Fruit fly (Drosophila melanogaster) whole organism, pupa: Measurements from ENCODE around the gene CG13737.

Experiments used
- D1 ChIP-seq: fragments of 200-800 bp; sonication (Bioruptor generic); optimal IDR thresholded peaks from 2 replicates; lab custom pipeline; 2018; ENCODE audit warnings: missing biosample characterization, mild to moderate bottlenecking, missing genetic modification characterization, moderate library complexity
- Pif1A ChIP-seq: fragments of 200-800 bp; sonication (Bioruptor generic); optimal IDR thresholded peaks from 3 replicates; lab custom pipeline; 2016; ENCODE audit warnings: missing biosample characterization, missing genetic modification characterization

DNA sequence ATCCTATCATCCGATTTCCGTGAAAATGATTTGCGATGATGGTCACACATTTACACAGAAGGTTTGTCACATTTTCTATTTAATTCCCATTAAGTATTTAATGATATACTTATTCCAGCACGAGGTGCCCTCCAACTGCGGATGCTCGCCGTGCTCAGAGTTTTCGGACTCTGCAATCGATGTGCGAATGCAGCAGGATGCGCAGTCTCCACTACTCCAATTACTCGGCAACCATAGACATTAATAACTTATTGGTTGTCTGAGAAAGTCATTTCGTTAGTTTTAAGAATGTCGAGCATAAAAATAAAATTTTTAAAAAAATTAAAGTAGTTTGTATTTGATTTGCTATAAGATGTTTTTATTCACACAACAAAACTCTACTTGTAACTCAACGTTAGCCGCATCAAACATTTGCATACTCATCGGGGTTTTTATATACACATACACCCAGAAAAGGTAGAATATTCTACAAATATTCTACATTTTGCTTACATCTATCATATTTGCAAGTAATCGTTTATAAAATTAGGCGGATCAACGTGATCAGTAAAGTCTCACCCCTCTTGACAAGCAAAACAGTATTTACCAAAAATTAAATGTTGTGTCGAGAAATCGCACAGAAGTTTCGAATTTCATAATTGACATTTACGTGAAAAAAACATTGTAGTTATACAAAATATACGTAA is 19.0 kb upstream of the CG13737 start:
- TF ChIP-seq D1 (tag; lab: Kevin White, UChicago) (no peak), Pif1A (no peak)
